Worm (Caenorhabditis elegans) whole organism, L2 larva: Measurements from ENCODE around the gene sru-28.

Experiments used
- R02D3.7 ChIP-seq: fragments of 150-350 bp; optimal IDR thresholded peaks from 2 replicates; lab custom pipeline; 2014; ENCODE audit warnings: missing biosample characterization, missing genetic modification characterization
- blmp-1 ChIP-seq: sonication (generic microtip); optimal IDR thresholded peaks from 2 replicates; lab custom pipeline; 2017; ENCODE audit warnings: missing genetic modification characterization, mild to moderate bottlenecking, missing compliant biosample characterization, antibody characterized with exemption, moderate library complexity; ENCODE audit not compliant: insufficient read depth
- elt-3 ChIP-seq: sonication (generic microtip); optimal IDR thresholded peaks from 2 replicates; lab custom pipeline; 2017; ENCODE audit warnings: missing biosample characterization, missing genetic modification characterization
- lin-11 ChIP-seq: fragments of 150-350 bp; sonication (generic microtip); optimal IDR thresholded peaks from 2 replicates; lab custom pipeline; 2014; ENCODE audit warnings: missing biosample characterization, missing genetic modification characterization, inconsistent platforms, mixed read lengths
- lin-39 ChIP-seq: fragments of 150-350 bp; optimal IDR thresholded peaks from 2 replicates; lab custom pipeline; 2014; ENCODE audit warnings: missing biosample characterization, missing genetic modification reagents, missing genetic modification characterization
- nhr-11 ChIP-seq: fragments of 150-350 bp; optimal IDR thresholded peaks from 2 replicates; lab custom pipeline; 2014; ENCODE audit warnings: missing biosample characterization, missing genetic modification characterization
- nhr-12 ChIP-seq: fragments of 150-350 bp; optimal IDR thresholded peaks from 2 replicates; lab custom pipeline; 2014; ENCODE audit warnings: missing biosample characterization, missing genetic modification characterization
- skn-1 ChIP-seq: sonication (generic microtip); optimal IDR thresholded peaks from 2 replicates; lab custom pipeline; 2017; ENCODE audit warnings: missing biosample characterization, missing genetic modification characterization
- sma-3 ChIP-seq: sonication (generic microtip); optimal IDR thresholded peaks from 2 replicates; lab custom pipeline; 2016; ENCODE audit warnings: missing genetic modification reagents, missing genetic modification characterization, missing compliant biosample characterization
- unc-39 ChIP-seq: fragments of 150-350 bp; optimal IDR thresholded peaks from 2 replicates; lab custom pipeline; 2014; ENCODE audit warnings: missing biosample characterization, missing genetic modification characterization
- unc-55 ChIP-seq: fragments of 150-350 bp; sonication (generic microtip); optimal IDR thresholded peaks from 3 replicates; lab custom pipeline; 2014; ENCODE audit warnings: missing biosample characterization, missing genetic modification reagents, missing genetic modification characterization

DNA sequence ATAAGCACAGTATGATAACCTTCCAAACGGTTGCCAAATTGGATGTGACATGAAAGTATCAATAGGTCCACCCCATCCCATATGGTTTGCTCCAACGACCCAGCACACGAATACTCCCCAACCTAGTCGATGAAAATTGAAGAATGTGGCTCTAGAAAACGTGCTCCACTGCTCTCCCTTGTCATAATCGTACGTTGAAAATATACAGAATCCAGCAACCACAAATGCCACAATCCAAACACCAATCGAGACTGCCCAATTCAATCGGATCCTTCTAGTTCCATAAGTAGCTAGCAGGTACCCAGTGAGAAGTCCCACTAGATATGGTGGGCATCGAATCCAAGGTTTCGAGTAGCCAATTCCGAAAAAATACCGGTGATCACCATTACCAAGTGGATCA lies 32.7 kb downstream of the sru-28 start:
- no peak for TF ChIP-seq nhr-11
- TF ChIP-seq lin-11 (tag; lab: Kevin White, UChicago) = no peak
- TF ChIP-seq skn-1 (tag; lab: Kevin White, UChicago) = no peak
- no peak for TF ChIP-seq unc-39 (tag; lab: Kevin White, UChicago)
- no peak for TF ChIP-seq unc-55 (GFP tag; lab: Kevin White, UChicago)
- no peak for TF ChIP-seq lin-39 (tag; lab: Kevin White, UChicago)
- no peak for TF ChIP-seq sma-3 (GFP tag; lab: Kevin White, UChicago)
- TF ChIP-seq blmp-1 (tag; lab: Kevin White, UChicago) = no peak
- TF ChIP-seq elt-3 (tag; lab: Kevin White, UChicago) = no peak
- no peak for TF ChIP-seq R02D3.7 (tag; lab: Kevin White, UChicago)
- TF ChIP-seq nhr-12 (tag; lab: Kevin White, UChicago) = no peak
